Worm (Caenorhabditis elegans): ENCODE measurements around the gene sdz-27.
"Not testable (repeated sequence)": the region's sequence is repeated elsewhere in the genome, so short reads cannot be mapped to it uniquely, and the experiment has no call there.

The sdz-27 gene

ce11 chrIV:11169652-11170051, 17.2 kb upstream of the sdz-27 start, which contains the start of gene nhr-67:
nhr-67 (plus strand) TSS chrIV:11169748.
- TF ChIP-seq unc-62 (GFP tag; optimal IDR thresholded peaks at IDR 0.05), result no peak

ce11 chrIV:11174772-11175171, 12.1 kb upstream of the sdz-27 start:
- no peak for TF ChIP-seq unc-62 (GFP tag; optimal IDR thresholded peaks at IDR 0.05)

ce11 chrIV:11176967-11177366, 9.9 kb upstream of the sdz-27 start, which contains the start of gene rap-3:
rap-3 (plus strand) TSS chrIV:11177267.
- TF ChIP-seq unc-62 (GFP tag; optimal IDR thresholded peaks at IDR 0.05), result no peak

ce11 chrIV:11178495-11178894, 8.3 kb upstream of the sdz-27 start, which contains the start of gene C08F8.9:
C08F8.9 (minus strand) TSS chrIV:11178595.
- TF ChIP-seq unc-62 (GFP tag; optimal IDR thresholded peaks at IDR 0.05), result no peak

ce11 chrIV:11179123-11179740, 7.6 kb upstream of the sdz-27 start, which contains the start of gene cpt-2:
cpt-2 (plus strand) TSS chrIV:11179645.
- not testable (repeated sequence) for TF ChIP-seq unc-62 (GFP tag; optimal IDR thresholded peaks at IDR 0.05)

- no peak for TF ChIP-seq unc-62 (GFP tag; optimal IDR thresholded peaks at IDR 0.05)
Measured at ce11 chrIV:11180077-11180476, 6.8 kb upstream of the sdz-27 start.

- TF ChIP-seq unc-62 (GFP tag; optimal IDR thresholded peaks at IDR 0.05), result no peak
Measured at ce11 chrIV:11183013-11183412, 3.8 kb upstream of the sdz-27 start, which contains the start of gene prx-14. prx-14 (plus strand) TSS chrIV:11183132.

- TF ChIP-seq unc-62 (GFP tag; optimal IDR thresholded peaks at IDR 0.05), result no peak
Measured at ce11 chrIV:11183991-11184390, 2.8 kb upstream of the sdz-27 start, which contains the start of gene nuaf-3. nuaf-3 (plus strand) TSS chrIV:11184291.

- no peak for TF ChIP-seq unc-62 (GFP tag; optimal IDR thresholded peaks at IDR 0.05)
Measured at ce11 chrIV:11189411-11189810, 2.6 kb downstream of the sdz-27 start, which contains the start of gene fbxb-79. fbxb-79 (minus strand) TSS chrIV:11189511.

ce11 chrIV:11198983-11199382, 12.2 kb downstream of the sdz-27 start, which contains the start of gene R07H5.16:
R07H5.16 (plus strand) TSS chrIV:11199330.
- not testable (repeated sequence) for TF ChIP-seq unc-62 (GFP tag; optimal IDR thresholded peaks at IDR 0.05)

ce11 chrIV:11202389-11202788, 15.6 kb downstream of the sdz-27 start, which contains the start of gene R07H5.11:
R07H5.11 (plus strand) TSS chrIV:11202768.
- not testable (repeated sequence) for TF ChIP-seq unc-62 (GFP tag; optimal IDR thresholded peaks at IDR 0.05)

ce11 chrIV:11207186-11207585, 20.4 kb downstream of the sdz-27 start, which contains the start of gene R07H5.9:
R07H5.9 (plus strand) TSS chrIV:11207486.
- TF ChIP-seq unc-62 (GFP tag; optimal IDR thresholded peaks at IDR 0.05), result no peak

ce11 chrIV:11210781-11211256, 24.0 kb downstream of the sdz-27 start, which contains the start of gene adk-1:
adk-1 (minus strand) TSS chrIV:11210831.
- TF ChIP-seq unc-62 (GFP tag; optimal IDR thresholded peaks at IDR 0.05), result no peak

- TF ChIP-seq unc-62 (GFP tag; optimal IDR thresholded peaks at IDR 0.05), result no peak
Measured at ce11 chrIV:11211547-11211946, 24.7 kb downstream of the sdz-27 start.

- TF ChIP-seq unc-62 (GFP tag; optimal IDR thresholded peaks at IDR 0.05), result no peak
Measured at ce11 chrIV:11212978-11213377, 26.1 kb downstream of the sdz-27 start.

ce11 chrIV:11218037-11218436, 31.2 kb downstream of the sdz-27 start, which contains the start of gene zip-6:
zip-6 (minus strand) TSS chrIV:11218137.
- TF ChIP-seq unc-62 (GFP tag; optimal IDR thresholded peaks at IDR 0.05), result no peak

- TF ChIP-seq unc-62 (GFP tag; optimal IDR thresholded peaks at IDR 0.05), result no peak
Measured at ce11 chrIV:11223878-11224277, 37.0 kb downstream of the sdz-27 start, which contains the start of gene C29F4.3. C29F4.3 (minus strand) TSS chrIV:11223978.
